Fruit fly (Drosophila melanogaster): ENCODE measurements around the gene ph-d.

The ph-d gene

DNA sequence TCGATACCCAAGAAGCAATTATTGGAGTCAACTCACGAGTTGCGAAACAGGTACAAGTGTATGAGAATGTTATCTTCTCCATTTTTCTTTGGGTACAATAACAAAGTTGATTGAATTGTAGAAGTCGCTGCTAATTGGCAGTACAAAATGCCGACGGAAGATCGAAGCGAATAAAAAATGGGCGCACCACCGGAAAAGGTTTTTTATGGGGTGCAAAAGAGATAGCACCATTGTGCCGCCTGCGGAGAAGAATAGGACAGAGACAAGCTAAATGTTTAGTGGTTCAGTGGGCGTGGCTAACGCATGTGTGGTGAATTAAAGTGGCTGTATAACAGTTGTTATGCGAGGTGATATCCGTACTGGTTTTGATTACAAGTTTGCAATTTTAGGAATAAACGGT is 17.4 kb upstream of the ph-d start (continued):
- no peak for TF ChIP-seq CG16779 (tag; optimal IDR thresholded peaks at IDR 0.05)
- peak; percentile 67 for TF ChIP-seq svp (GFP tag)
- no peak for TF ChIP-seq Blimp-1 (GFP tag; optimal IDR thresholded peaks at IDR 0.05)
- no peak for TF ChIP-seq Sox15 (GFP tag; optimal IDR thresholded peaks at IDR 0.05)
- TF ChIP-seq dac (GFP tag; optimal IDR thresholded peaks at IDR 0.05): no peak
- peak; percentile 37 for TF ChIP-seq CG1621 (tag; optimal IDR thresholded peaks at IDR 0.05)
- TF ChIP-seq CG6163 (GFP tag; IDR thresholded peaks at IDR 0.05): peak; percentile 54; the same call in 2 of the 3 replicates
- no peak for TF ChIP-seq CG7368 (GFP tag; optimal IDR thresholded peaks at IDR 0.05)
- TF ChIP-seq CG8319 (GFP tag; optimal IDR thresholded peaks at IDR 0.05): no peak
- TF ChIP-seq CG34406 (GFP tag; optimal IDR thresholded peaks at IDR 0.05): peak; percentile 12

- TF ChIP-seq CG6808 (GFP tag; optimal IDR thresholded peaks at IDR 0.05) (no peak), Hr38 (GFP tag; optimal IDR thresholded peaks at IDR 0.05) (no peak), CG34406 (GFP tag; optimal IDR thresholded peaks at IDR 0.05) (no peak), salr (GFP tag; optimal IDR thresholded peaks at IDR 0.05) (no peak)
These were observed 16.5 kb upstream of the ph-d start for dm6 chrX:2139610-2140009.

DNA sequence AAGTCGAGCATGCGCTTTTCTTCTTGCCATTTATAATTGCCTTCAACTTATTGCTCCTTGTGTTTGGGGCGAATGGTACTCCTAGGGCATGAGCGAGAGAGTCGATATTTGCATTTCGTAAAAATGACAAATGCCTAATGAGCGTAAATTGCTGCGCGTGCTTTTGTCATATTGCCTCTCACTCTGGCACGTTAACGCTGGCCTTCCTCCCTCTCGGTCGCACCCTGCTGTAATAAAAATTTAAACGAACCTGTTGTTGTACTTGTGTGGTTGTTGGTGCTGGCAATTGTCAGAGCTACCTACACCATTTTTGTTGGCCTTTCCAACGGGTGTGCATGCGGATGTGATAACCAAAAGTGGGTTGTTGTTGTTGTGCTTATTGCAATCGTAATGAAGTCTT is 15.3 kb upstream of the ph-d start:
- TF ChIP-seq Lpt (GFP tag; optimal IDR thresholded peaks at IDR 0.05) (no peak), net (GFP tag; optimal IDR thresholded peaks at IDR 0.05) (no peak), acj6 (GFP tag; optimal IDR thresholded peaks at IDR 0.05) (no peak), Hr39 (GFP tag; optimal IDR thresholded peaks at IDR 0.05) (no peak), fkh (GFP tag; optimal IDR thresholded peaks at IDR 0.05) (peak; percentile 4), Hr4 (GFP tag; optimal IDR thresholded peaks at IDR 0.05) (no peak), Gug (GFP tag; IDR thresholded peaks at IDR 0.05) (no peak), fd59A (GFP tag; optimal IDR thresholded peaks at IDR 0.05) (no peak), Eip78C (GFP tag) (peak; percentile 18), spab (GFP tag; optimal IDR thresholded peaks at IDR 0.05) (no peak), Eip75B (GFP tag; optimal IDR thresholded peaks at IDR 0.05) (no peak), Sox102F (GFP tag; optimal IDR thresholded peaks at IDR 0.05) (no peak)

DNA sequence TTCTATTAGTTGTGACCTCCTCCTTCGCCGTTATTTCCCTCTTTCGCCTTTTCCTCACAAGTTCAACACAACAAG is 15.1 kb upstream of the ph-d start, which contains the start of gene ph-p:
Gene ph-p (minus strand): TSS at position 30 of the 75 bp plus-strand sequence.
- TF ChIP-seq CG6854 (GFP tag; optimal IDR thresholded peaks at IDR 0.05): no peak
- TF ChIP-seq Eip78C (GFP tag): no peak
- TF ChIP-seq fd59A (GFP tag; optimal IDR thresholded peaks at IDR 0.05): no peak
- no peak for TF ChIP-seq CG6163 (GFP tag; IDR thresholded peaks at IDR 0.05)
- no peak for TF ChIP-seq CG10631 (GFP tag; optimal IDR thresholded peaks at IDR 0.05)
- TF ChIP-seq salr (GFP tag; optimal IDR thresholded peaks at IDR 0.05): no peak
- TF ChIP-seq esn (GFP tag; optimal IDR thresholded peaks at IDR 0.05): no peak
- no peak for TF ChIP-seq CG11762 (GFP tag; optimal IDR thresholded peaks at IDR 0.05; ENCODE audit: insufficient read depth)
- no peak for TF ChIP-seq Sox15 (GFP tag; optimal IDR thresholded peaks at IDR 0.05)
- TF ChIP-seq Hr38 (GFP tag; optimal IDR thresholded peaks at IDR 0.05): no peak
- TF ChIP-seq Hr39 (GFP tag; optimal IDR thresholded peaks at IDR 0.05): no peak
- no peak for TF ChIP-seq CG8119 (GFP tag; IDR thresholded peaks at IDR 0.05)
- no peak for TF ChIP-seq CG9139 (GFP tag; optimal IDR thresholded peaks at IDR 0.05)
- TF ChIP-seq CG11902 (GFP tag; optimal IDR thresholded peaks at IDR 0.05): no peak
- TF ChIP-seq svp (GFP tag): no peak
- no peak for TF ChIP-seq pdm3 (GFP tag; optimal IDR thresholded peaks at IDR 0.05)

dm6 chrX:2137587-2138341 is 14.7 kb upstream of the ph-d start:
- TF ChIP-seq Hr39 (GFP tag; optimal IDR thresholded peaks at IDR 0.05): peak; percentile 94
- TF ChIP-seq dac (GFP tag; optimal IDR thresholded peaks at IDR 0.05): peak; percentile 94
- peak; percentile 99 for TF ChIP-seq CG6276 (GFP tag; optimal IDR thresholded peaks at IDR 0.05)
- peak; percentile 96 for TF ChIP-seq Ets21C (GFP tag; optimal IDR thresholded peaks at IDR 0.05)
- TF ChIP-seq Sox14 (GFP tag; optimal IDR thresholded peaks at IDR 0.05): peak; percentile 98
- TF ChIP-seq Eip93F (GFP tag; optimal IDR thresholded peaks at IDR 0.05): peak; percentile 97
- TF ChIP-seq CG32006 (GFP tag; optimal IDR thresholded peaks at IDR 0.05): peak; percentile 97
- peak; percentile 95 for TF ChIP-seq vri (GFP tag; optimal IDR thresholded peaks at IDR 0.05)
- TF ChIP-seq CG16779 (tag; optimal IDR thresholded peaks at IDR 0.05): peak; percentile 97
- peak; percentile 97 for TF ChIP-seq CG6163 (GFP tag; IDR thresholded peaks at IDR 0.05)
- peak; percentile 97 for TF ChIP-seq esn (GFP tag; optimal IDR thresholded peaks at IDR 0.05)
- TF ChIP-seq CG10669 (GFP tag; optimal IDR thresholded peaks at IDR 0.05): peak; percentile 99
- peak; percentile 81 for TF ChIP-seq fkh (GFP tag; optimal IDR thresholded peaks at IDR 0.05)
- peak; percentile 99 for TF ChIP-seq CG34406 (GFP tag; optimal IDR thresholded peaks at IDR 0.05)
- TF ChIP-seq Sox102F (GFP tag; optimal IDR thresholded peaks at IDR 0.05): peak; percentile 97
- peak; percentile 99 for TF ChIP-seq Eip78C (GFP tag)
- TF ChIP-seq Sox15 (GFP tag; optimal IDR thresholded peaks at IDR 0.05): peak; percentile 98
- TF ChIP-seq CG31627 (GFP tag; optimal IDR thresholded peaks at IDR 0.05): peak; percentile 94
- peak; percentile 100 for TF ChIP-seq CG15336 (GFP tag; IDR thresholded peaks at IDR 0.05)
- peak; percentile 98 for TF ChIP-seq Lpt (GFP tag; optimal IDR thresholded peaks at IDR 0.05)
- peak; percentile 97 for TF ChIP-seq CG6792 (GFP tag; optimal IDR thresholded peaks at IDR 0.05)

All from whole organism, prepupa.